Worm (Caenorhabditis elegans) whole organism, midembryonic: ENCODE measurements around the gene coq-3.
A peak's percentile ranks its signal among the peaks of the same experiment; 100 is the strongest.
"Not testable (repeated sequence)": the region's sequence is repeated elsewhere in the genome, so short reads cannot be mapped to it uniquely, and the experiment has no call there.

Experiments used
- T22C8.4 ChIP-seq: fragments of 200-800 bp; sonication (Bioruptor generic); IDR thresholded peaks from 2 replicates; pipeline ENCODE4 v1.3.6; 2022; ENCODE audit warnings: missing genetic modification characterization, missing compliant biosample characterization
- cog-1 ChIP-seq: sonication (generic microtip); optimal IDR thresholded peaks from 2 replicates; lab custom pipeline; 2016; ENCODE audit warnings: missing genetic modification characterization, missing compliant biosample characterization
- flt-1 ChIP-seq: fragments of 200-800 bp; sonication (Bioruptor generic); IDR thresholded peaks from 2 replicates; pipeline ENCODE4 v1.3.6; 2022; ENCODE audit warnings: missing genetic modification characterization, missing compliant biosample characterization
- klf-2 ChIP-seq: fragments of 200-800 bp; sonication (Bioruptor generic); conservative IDR thresholded peaks from 2 replicates; pipeline ENCODE4 v1.3.6; 2022; ENCODE audit warnings: missing genetic modification reagents, missing genetic modification characterization, missing compliant biosample characterization
- med-1 ChIP-seq: sonication (generic microtip); optimal IDR thresholded peaks from 2 replicates; lab custom pipeline; 2017; ENCODE audit warnings: missing genetic modification characterization, mild to moderate bottlenecking, missing compliant biosample characterization, antibody characterized with exemption, missing genetic modification reagents; ENCODE audit not compliant: insufficient read depth
- ref-1 ChIP-seq: fragments of 200-800 bp; sonication (Bioruptor generic); conservative IDR thresholded peaks from 2 replicates; pipeline ENCODE4 v1.3.6; 2022; ENCODE audit warnings: missing genetic modification reagents, missing genetic modification characterization, missing compliant biosample characterization
- tab-1 ChIP-seq: fragments of 200-800 bp; sonication (Bioruptor generic); IDR thresholded peaks from 2 replicates; pipeline ENCODE4 v1.3.6; 2022; ENCODE audit warnings: missing genetic modification characterization, missing compliant biosample characterization
- ztf-23 ChIP-seq: fragments of 200-800 bp; sonication (Bioruptor generic); IDR thresholded peaks from 2 replicates; pipeline ENCODE4 v1.3.6; 2022; ENCODE audit warnings: missing genetic modification reagents, missing genetic modification characterization, missing compliant biosample characterization
- ztf-29 ChIP-seq: fragments of 200-800 bp; sonication (Bioruptor generic); IDR thresholded peaks from 2 replicates; pipeline ENCODE4 v1.3.6; 2022; ENCODE audit warnings: missing genetic modification reagents, missing genetic modification characterization, missing compliant biosample characterization

coq-3 gene

ce11 chrIV:14792602-14793232, 3.4 kb downstream of the coq-3 start, which contains the start of gene gdi-1:
Gene gdi-1 (minus strand): TSS chrIV:14792887.
- no peak for TF ChIP-seq ztf-23 (GFP tag; lab: Robert Waterston, UW)
- TF ChIP-seq klf-2 (GFP tag; lab: Robert Waterston, UW), result no peak
- TF ChIP-seq flt-1 (GFP tag; lab: Robert Waterston, UW), result no peak
- TF ChIP-seq ztf-29 (GFP tag; lab: Robert Waterston, UW), result no peak
- no peak for TF ChIP-seq T22C8.4 (GFP tag; lab: Robert Waterston, UW)
- no peak for TF ChIP-seq med-1 (GFP tag; lab: Kevin White, UChicago)
- TF ChIP-seq cog-1 (tag; lab: Kevin White, UChicago), result no peak
- no peak for TF ChIP-seq ref-1 (GFP tag; lab: Robert Waterston, UW)
- TF ChIP-seq tab-1, result no peak

ce11 chrIV:14790579-14790978, 5.5 kb downstream of the coq-3 start:
- TF ChIP-seq med-1 (GFP tag; lab: Kevin White, UChicago) (no peak), tab-1 (no peak)

- TF ChIP-seq ref-1 (GFP tag; lab: Robert Waterston, UW) (no peak), ztf-29 (GFP tag; lab: Robert Waterston, UW) (no peak)
Measured at ce11 chrIV:14786374-14787136, 9.6 kb downstream of the coq-3 start, which contains the start of gene melo-1. Gene melo-1 (plus strand): TSS chrIV:14787031.

DNA sequence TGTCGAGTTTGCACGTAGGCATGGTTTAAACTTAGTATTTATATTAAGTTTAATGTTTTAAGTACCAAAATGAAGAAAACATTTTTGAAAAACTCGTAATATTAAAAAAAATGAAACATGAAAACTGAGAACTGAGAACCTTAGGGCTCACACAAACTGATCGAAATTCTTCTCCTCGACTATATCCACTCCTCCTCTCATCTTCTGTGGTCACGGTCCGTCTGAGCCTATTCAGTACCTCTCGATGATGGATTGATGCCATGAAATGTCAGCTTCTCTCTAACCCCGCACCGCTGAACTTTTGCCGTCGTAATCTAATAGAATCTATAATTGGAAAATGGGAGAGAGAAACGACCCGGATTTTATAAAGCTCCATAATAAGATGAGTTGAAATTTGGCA, 11.6 kb downstream of the coq-3 start, which contains the start of gene nlp-56:
nlp-56 (minus strand) TSS at position 257 of the 400 bp plus-strand sequence.
- TF ChIP-seq tab-1 (no peak), klf-2 (GFP tag; lab: Robert Waterston, UW) (no peak), flt-1 (GFP tag; lab: Robert Waterston, UW) (no peak), med-1 (GFP tag; lab: Kevin White, UChicago) (no peak), cog-1 (tag; lab: Kevin White, UChicago) (no peak), T22C8.4 (GFP tag; lab: Robert Waterston, UW) (no peak), ztf-23 (GFP tag; lab: Robert Waterston, UW) (no peak), ztf-29 (GFP tag; lab: Robert Waterston, UW) (no peak), ref-1 (GFP tag; lab: Robert Waterston, UW) (no peak)

- TF ChIP-seq ref-1 (GFP tag; lab: Robert Waterston, UW), result no peak
- TF ChIP-seq flt-1 (GFP tag; lab: Robert Waterston, UW), result no peak
- no peak for TF ChIP-seq ztf-23 (GFP tag; lab: Robert Waterston, UW)
- TF ChIP-seq tab-1, result no peak
- TF ChIP-seq T22C8.4 (GFP tag; lab: Robert Waterston, UW), result no peak
- TF ChIP-seq ztf-29 (GFP tag; lab: Robert Waterston, UW), result no peak
- no peak for TF ChIP-seq med-1 (GFP tag; lab: Kevin White, UChicago)
- TF ChIP-seq klf-2 (GFP tag; lab: Robert Waterston, UW), result no peak
- TF ChIP-seq cog-1 (tag; lab: Kevin White, UChicago), result no peak
Measured at ce11 chrIV:14782211-14782610, 13.9 kb downstream of the coq-3 start, which contains the start of gene Y57G11C.1130. Gene Y57G11C.1130 (plus strand): TSS chrIV:14782511.

DNA sequence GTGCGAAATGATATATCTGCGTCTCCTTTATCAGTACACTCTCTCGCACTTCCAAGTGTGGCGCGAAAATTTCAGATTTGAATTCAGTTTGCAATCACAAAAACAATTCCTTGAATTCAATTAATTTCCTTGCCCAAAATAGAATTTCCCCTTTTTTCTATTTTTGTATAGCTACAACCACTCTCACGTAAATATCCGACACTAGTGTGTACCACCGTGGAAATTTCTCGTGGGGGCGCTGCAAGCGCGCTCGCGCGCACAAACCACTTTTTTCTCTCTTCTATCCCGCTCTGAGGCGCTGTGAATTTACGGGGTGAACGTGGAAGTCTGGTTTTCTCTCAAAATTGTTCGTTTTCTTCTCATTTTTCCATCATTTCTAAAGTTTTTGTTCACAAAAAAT, 14.6 kb downstream of the coq-3 start, which contains the start of gene Y57G11C.8:
Y57G11C.8 (plus strand) TSS at position 301 of the 400 bp plus-strand sequence.
- TF ChIP-seq T22C8.4 (GFP tag; lab: Robert Waterston, UW) (no peak), flt-1 (GFP tag; lab: Robert Waterston, UW) (no peak), ref-1 (GFP tag; lab: Robert Waterston, UW) (no peak), tab-1 (no peak), ztf-23 (GFP tag; lab: Robert Waterston, UW) (no peak), cog-1 (tag; lab: Kevin White, UChicago) (no peak), med-1 (GFP tag; lab: Kevin White, UChicago) (no peak), klf-2 (GFP tag; lab: Robert Waterston, UW) (no peak), ztf-29 (GFP tag; lab: Robert Waterston, UW) (no peak)

DNA sequence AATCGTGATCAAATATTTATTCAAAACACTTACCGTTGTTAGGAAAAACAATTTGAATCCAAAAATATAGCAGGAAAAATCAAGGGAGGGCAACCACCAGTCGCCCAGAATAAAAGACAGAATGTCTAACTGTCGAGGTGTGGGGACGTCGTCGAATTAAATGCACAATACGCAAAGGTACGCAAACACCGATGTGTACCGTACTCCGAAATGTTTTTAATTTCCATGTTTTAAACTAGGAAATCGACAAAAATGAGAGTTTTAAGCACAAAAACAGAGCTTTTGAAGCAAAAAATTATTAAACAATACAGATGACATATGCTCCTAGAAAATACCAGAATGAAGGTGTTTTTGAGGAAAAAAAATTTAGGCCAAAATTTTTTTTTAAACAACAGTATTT, 21.7 kb downstream of the coq-3 start, which contains the start of gene Y57G11C.51:
Y57G11C.51 (minus strand) TSS at position 101 of the 400 bp plus-strand sequence.
- TF ChIP-seq med-1 (GFP tag; lab: Kevin White, UChicago); ztf-23 (GFP tag; lab: Robert Waterston, UW); flt-1 (GFP tag; lab: Robert Waterston, UW): not testable (repeated sequence)

DNA sequence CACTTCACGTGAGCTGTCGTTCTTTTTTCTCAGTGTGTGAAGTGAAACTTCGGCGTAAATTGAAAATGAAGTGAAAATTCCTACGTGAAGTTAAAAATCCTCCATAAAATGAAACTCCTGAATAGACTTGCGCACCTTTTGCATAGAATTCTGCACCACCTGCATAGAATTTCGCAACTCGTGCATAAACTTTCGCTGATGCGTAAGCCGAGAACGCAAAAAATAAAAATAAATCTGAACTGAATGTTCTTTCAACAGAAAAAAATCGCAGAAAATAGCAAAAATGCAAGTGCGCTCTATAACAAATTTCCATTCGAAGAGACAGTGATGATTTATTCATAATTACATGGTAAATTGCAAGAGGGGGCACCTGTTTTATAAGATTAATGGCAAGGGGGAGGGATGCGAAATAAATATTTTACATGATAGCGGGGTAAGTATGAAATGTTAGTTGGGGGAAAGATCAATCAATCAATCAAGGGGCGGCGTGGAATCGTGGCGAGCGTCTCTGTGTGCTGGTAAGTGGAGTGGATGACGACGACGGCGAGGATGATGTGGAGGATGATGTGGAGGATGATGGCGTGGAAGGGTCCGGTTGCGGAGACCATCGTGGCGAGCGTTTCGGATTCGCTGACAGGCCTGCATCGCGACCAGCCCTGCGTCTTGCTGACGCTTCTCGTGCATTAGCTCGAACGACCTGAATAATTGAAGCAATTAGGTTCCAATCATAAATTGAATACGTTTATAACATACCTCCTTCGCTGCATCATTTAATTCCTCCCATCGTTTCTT, 22.6 kb downstream of the coq-3 start, which contains the start of gene Y57G11C.36:
Y57G11C.36 (minus strand) TSS at position 502 of the 792 bp plus-strand sequence.
- TF ChIP-seq tab-1 (0 out of 2 replicates have a peak, but pooled peaks have one; percentile 18), ztf-29 (GFP tag; lab: Robert Waterston, UW) (no peak), T22C8.4 (GFP tag; lab: Robert Waterston, UW) (no peak)

DNA sequence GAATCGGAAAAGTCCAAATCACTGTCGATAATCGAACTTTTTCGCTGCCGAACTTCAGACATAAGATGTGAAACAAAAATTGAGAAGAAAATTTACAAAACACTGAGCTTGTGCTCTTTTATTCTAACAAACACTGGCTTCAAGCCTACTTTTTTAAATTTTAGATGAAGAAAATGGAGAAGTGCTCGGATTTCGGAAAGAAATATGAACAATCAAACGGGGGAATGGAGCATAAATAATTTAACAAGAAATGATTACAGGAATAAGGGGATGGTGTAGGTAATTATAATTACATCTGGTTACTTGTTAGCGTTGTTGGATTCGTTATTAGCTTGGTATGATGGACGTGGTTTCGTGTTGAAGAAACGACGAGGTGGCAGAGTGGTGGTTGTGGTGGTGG, 24.8 kb downstream of the coq-3 start, which contains the start of gene degl-1:
degl-1 (minus strand) TSS at position 101 of the 400 bp plus-strand sequence.
- TF ChIP-seq med-1 (GFP tag; lab: Kevin White, UChicago) (no peak), T22C8.4 (GFP tag; lab: Robert Waterston, UW) (no peak), klf-2 (GFP tag; lab: Robert Waterston, UW) (no peak), flt-1 (GFP tag; lab: Robert Waterston, UW) (no peak), tab-1 (no peak), cog-1 (tag; lab: Kevin White, UChicago) (no peak), ztf-29 (GFP tag; lab: Robert Waterston, UW) (no peak), ref-1 (GFP tag; lab: Robert Waterston, UW) (no peak), ztf-23 (GFP tag; lab: Robert Waterston, UW) (no peak)
